Worm (Caenorhabditis elegans): ENCODE measurements around the gene T10H9.1.

The T10H9.1 gene

DNA sequence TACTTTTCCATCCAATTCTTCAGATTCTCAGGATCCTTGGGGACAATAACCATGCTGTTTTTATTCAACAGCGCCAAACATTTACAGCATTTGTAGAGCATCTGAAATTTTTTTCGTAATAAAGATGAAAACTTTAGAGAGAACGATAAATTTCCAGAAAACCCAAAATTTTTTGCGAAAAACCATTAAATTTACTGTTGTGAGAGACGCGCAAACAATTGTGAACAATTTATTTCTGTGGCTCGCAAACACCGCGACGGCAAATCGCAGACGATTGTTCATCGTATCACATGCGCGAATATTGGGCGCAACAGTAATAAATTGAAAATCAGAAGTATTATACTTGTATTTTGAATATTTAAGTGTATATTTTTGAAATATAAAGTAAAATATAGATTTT lies 38.4 kb upstream of the T10H9.1 start, which contains the start of gene gon-14:
Gene gon-14, minus strand, starts transcription at position 101 of the 400 bp plus-strand sequence.
- no peak for TF ChIP-seq unc-39 (tag; optimal IDR thresholded peaks at IDR 0.05)
- no peak for TF ChIP-seq nhr-237 (tag; optimal IDR thresholded peaks at IDR 0.05)
- TF ChIP-seq sem-2 (GFP tag; optimal IDR thresholded peaks at IDR 0.05) = no peak
- TF ChIP-seq sptf-1 (tag; optimal IDR thresholded peaks at IDR 0.05) = no peak
- TF ChIP-seq nhr-12 (tag; optimal IDR thresholded peaks at IDR 0.05) = no peak
- no peak for TF ChIP-seq hlh-1 (tag; optimal IDR thresholded peaks at IDR 0.05)
- TF ChIP-seq lsy-2 (tag; optimal IDR thresholded peaks at IDR 0.05) = no peak
- TF ChIP-seq lin-32 (GFP tag; optimal IDR thresholded peaks at IDR 0.05) = no peak
- no peak for TF ChIP-seq ces-1 (GFP tag; optimal IDR thresholded peaks at IDR 0.05)
- TF ChIP-seq cnd-1 (tag; optimal IDR thresholded peaks at IDR 0.05) = no peak

DNA sequence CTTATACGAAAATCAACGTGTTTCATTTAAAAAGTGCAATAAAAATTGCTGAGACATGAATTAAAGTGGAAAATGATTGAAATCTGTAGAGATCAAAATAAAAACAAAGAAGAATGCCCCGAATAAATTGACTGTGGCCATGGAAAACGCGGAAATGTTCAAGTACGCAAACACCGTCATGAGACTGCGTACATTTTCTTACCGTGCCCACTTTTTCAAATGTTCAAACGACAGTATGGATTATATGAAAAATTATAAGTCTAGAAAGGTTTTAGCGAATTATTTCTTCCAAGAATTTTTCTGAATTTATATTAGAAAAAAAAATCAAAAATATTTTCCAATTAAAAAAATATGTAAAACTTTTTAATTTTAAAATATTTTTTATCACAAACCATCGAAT lies 37.9 kb upstream of the T10H9.1 start:
- TF ChIP-seq lin-13 (tag; optimal IDR thresholded peaks at IDR 0.05) (peak; percentile 8), lsy-2 (tag; optimal IDR thresholded peaks at IDR 0.05) (peak; percentile 87), nhr-76 (tag; optimal IDR thresholded peaks at IDR 0.05) (no peak), ham-2 (GFP tag; optimal IDR thresholded peaks at IDR 0.05) (no peak)

DNA sequence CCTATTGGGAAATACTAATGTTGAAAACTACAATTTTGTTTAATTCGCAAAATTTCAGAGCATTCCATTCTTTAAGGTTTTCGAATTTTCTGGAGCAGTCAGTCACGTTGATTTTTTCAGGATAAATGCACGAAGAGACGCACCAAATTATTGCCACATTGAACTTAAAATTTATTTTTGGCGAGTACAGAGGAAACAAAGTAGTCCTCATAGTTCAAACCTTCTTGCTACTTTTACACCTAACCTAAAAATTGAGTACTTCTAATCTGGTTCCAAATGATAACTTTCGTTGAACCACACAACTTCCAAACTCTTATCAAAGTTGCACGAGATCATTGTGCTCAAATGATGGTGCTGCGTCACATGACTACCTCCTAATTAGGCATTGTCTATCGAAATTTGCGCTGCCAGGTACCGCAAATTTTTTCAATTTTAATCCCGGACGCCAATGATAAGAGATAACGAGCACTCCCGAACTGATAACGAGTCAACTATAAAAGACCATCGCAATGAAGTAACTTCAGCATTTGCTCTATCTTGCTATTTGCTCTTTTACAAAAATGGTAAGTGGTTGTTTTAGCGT lies 35.2 kb upstream of the T10H9.1 start, which contains the start of gene cpr-4:
Gene cpr-4, plus strand, starts transcription at position 523 of the 583 bp plus-strand sequence.
- TF ChIP-seq elt-1 (tag; optimal IDR thresholded peaks at IDR 0.05; ENCODE audit: borderline replicate concordance, insufficient read depth) = no peak
- no peak for TF ChIP-seq ham-2 (GFP tag; optimal IDR thresholded peaks at IDR 0.05)
- no peak for TF ChIP-seq nhr-28 (tag; optimal IDR thresholded peaks at IDR 0.05)
- TF ChIP-seq lin-32 (GFP tag; optimal IDR thresholded peaks at IDR 0.05) = no peak
- no peak for TF ChIP-seq ceh-83 (GFP tag; optimal IDR thresholded peaks at IDR 0.05)
- no peak for TF ChIP-seq sptf-1 (tag; optimal IDR thresholded peaks at IDR 0.05)
- TF ChIP-seq blmp-1 (tag; optimal IDR thresholded peaks at IDR 0.05) = no peak
- no peak for TF ChIP-seq nhr-12 (tag; optimal IDR thresholded peaks at IDR 0.05)
- TF ChIP-seq flh-1 (GFP tag; optimal IDR thresholded peaks at IDR 0.05) = no peak
- TF ChIP-seq snpc-4 (tag; optimal IDR thresholded peaks at IDR 0.05) = no peak
- no peak for TF ChIP-seq pha-4 (tag; optimal IDR thresholded peaks at IDR 0.05)
- TF ChIP-seq lsy-2 (tag; optimal IDR thresholded peaks at IDR 0.05) = no peak
- no peak for TF ChIP-seq ces-1 (GFP tag; optimal IDR thresholded peaks at IDR 0.05)

DNA sequence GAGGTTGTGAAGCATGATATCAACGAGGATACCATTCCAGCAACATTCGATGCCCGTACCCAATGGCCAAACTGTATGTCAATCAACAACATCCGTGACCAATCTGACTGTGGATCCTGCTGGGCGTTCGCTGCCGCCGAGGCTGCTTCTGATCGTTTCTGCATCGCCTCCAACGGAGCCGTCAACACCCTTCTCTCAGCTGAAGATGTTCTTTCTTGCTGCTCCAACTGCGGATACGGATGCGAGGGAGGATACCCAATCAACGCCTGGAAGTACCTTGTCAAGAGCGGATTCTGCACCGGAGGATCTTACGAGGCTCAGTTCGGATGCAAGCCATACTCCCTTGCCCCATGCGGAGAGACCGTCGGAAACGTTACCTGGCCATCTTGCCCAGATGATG lies 34.4 kb upstream of the T10H9.1 start:
- TF ChIP-seq unc-39 (tag; optimal IDR thresholded peaks at IDR 0.05) (no peak), snpc-4 (tag; optimal IDR thresholded peaks at IDR 0.05) (no peak), elt-3 (tag; optimal IDR thresholded peaks at IDR 0.05) (no peak), ceh-39 (tag; optimal IDR thresholded peaks at IDR 0.05) (no peak), ces-1 (GFP tag; optimal IDR thresholded peaks at IDR 0.05) (no peak), mls-2 (tag; optimal IDR thresholded peaks at IDR 0.05) (no peak), flh-1 (GFP tag; optimal IDR thresholded peaks at IDR 0.05) (no peak), mab-5 (tag; optimal IDR thresholded peaks at IDR 0.05) (no peak), nhr-12 (tag; optimal IDR thresholded peaks at IDR 0.05) (no peak), nhr-28 (tag; optimal IDR thresholded peaks at IDR 0.05) (no peak)

DNA sequence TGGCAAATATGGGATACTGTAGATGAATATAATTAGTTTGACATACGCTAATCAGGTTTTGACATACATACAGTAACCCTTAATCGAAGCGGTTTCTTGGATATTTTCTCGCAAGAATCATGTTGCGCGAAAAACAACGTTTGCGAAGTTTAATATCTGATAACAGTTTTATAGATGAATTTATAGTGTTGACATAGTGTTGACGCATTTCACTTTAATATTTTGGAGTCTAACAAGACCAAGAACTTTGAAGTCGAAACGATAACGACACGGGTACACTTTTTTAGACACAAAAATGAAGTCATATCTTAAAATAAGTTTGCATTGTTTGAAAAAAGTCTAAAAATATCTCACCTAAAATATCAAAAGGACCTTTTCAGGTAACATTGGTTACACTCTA lies 33.1 kb upstream of the T10H9.1 start:
- TF ChIP-seq ceh-83 (GFP tag; optimal IDR thresholded peaks at IDR 0.05) = no peak
- TF ChIP-seq unc-39 (tag; optimal IDR thresholded peaks at IDR 0.05) = no peak
- no peak for TF ChIP-seq ztf-11 (tag; optimal IDR thresholded peaks at IDR 0.05)
- no peak for TF ChIP-seq pha-4 (tag; optimal IDR thresholded peaks at IDR 0.05)
- no peak for TF ChIP-seq cnd-1 (tag; optimal IDR thresholded peaks at IDR 0.05)

DNA sequence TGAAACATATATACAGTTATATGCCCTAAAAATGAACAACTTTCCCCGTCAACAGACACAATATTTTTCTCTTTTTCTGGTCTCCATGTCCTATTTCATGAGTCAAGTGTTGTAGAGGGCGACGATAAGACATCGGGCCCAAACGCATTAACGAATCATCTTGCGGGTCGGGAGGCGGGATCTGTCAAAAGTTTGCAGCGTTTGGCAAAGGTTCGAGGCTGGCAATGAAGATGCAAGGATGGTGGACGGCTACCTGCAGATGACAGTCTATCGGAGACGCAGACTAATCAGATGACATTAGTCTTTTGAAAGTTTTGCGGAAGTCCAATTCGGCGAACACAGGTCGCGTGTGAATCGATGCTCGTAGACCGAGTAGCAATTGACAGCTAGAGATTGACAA lies 28.6 kb upstream of the T10H9.1 start:
- TF ChIP-seq nhr-2 (tag; optimal IDR thresholded peaks at IDR 0.05) (no peak), mep-1 (tag; optimal IDR thresholded peaks at IDR 0.05) (no peak), zip-8 (tag; optimal IDR thresholded peaks at IDR 0.05) (no peak), snpc-4 (tag; optimal IDR thresholded peaks at IDR 0.05) (no peak)

DNA sequence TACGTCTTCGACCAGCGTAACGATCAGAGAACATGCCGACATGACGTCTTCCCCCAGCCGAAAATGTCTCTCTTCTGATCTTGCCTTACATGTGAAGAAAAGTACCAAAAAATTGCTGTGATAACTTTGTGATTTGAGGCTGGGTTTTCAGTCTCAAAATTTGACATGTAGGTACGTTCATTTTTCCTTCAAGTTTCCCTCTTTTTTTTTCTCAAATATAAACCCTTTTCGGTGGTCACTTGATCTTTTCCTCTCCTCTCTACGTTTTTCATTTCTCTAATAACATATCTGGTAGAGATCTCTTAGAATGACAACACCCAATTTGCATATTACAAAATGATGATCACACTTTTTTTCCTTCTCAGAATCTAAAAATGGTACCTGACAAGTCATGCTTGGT lies 27.5 kb upstream of the T10H9.1 start, which contains the start of gene nhr-37:
Gene nhr-37, plus strand, starts transcription at position 301 of the 400 bp plus-strand sequence.
- TF ChIP-seq ztf-11 (tag; optimal IDR thresholded peaks at IDR 0.05) (no peak), ces-1 (GFP tag; optimal IDR thresholded peaks at IDR 0.05) (no peak), mls-2 (tag; optimal IDR thresholded peaks at IDR 0.05) (no peak), flh-1 (GFP tag; optimal IDR thresholded peaks at IDR 0.05) (no peak)

Data from whole organism, mixed stage, embryonic.